Fruit fly (Drosophila melanogaster): ENCODE measurements around the gene Bet3.

The Bet3 gene

DNA sequence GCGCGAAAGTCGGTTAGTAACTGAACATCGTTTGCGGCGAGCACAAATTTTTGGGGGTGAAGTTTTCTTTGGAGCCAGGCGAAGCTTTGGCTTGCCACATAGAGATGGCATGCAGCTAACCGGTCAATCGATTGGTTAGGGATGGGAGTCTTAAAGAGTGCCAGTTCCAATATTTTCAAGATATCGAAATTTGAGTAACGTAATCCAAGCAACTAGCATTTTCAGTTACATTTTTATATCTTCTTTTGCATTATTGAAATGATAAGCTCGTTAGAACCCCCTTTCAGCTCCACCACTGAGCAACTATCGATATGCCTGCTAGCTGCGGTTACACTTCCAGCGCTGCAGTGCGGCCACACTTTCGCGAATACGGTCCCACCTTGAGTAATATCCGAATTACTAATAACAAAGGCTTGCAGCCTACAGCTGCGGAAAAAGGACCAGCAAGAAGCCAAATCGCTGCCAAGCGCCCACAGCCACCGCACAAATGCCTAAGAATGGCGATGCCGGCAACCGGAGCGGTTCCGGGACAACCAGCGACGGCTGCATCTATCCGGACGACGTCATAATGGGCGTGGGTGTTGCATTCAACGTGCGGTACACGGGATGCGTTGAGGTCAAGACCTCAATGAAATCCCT is 15.3 kb downstream of the Bet3 start, which contains the start of the genes Atat and Shc:
Gene Atat, minus strand, starts transcription at position 103 of the 639 bp plus-strand sequence.
Gene Shc, plus strand, starts transcription at position 355 of the 639 bp plus-strand sequence.
- TF ChIP-seq fd96Ca (GFP tag; IDR thresholded peaks at IDR 0.05) (peak; percentile 99), Pif1A (GFP tag; optimal IDR thresholded peaks at IDR 0.05) (peak; percentile 97), Snoo (tag; optimal IDR thresholded peaks at IDR 0.05) (peak; percentile 99), Pif1B (GFP tag; optimal IDR thresholded peaks at IDR 0.05) (peak; percentile 94), EcR (GFP tag; optimal IDR thresholded peaks at IDR 0.05) (peak; percentile 11), CG15710 (tag; optimal IDR thresholded peaks at IDR 0.05) (peak; percentile 99), Ets98B (GFP tag; IDR thresholded peaks at IDR 0.05) (peak; percentile 99), CG4496 (GFP tag; IDR thresholded peaks at IDR 0.05) (peak; percentile 99), CG14655 (GFP tag; optimal IDR thresholded peaks at IDR 0.05) (peak; percentile 98), CG12605 (GFP tag; IDR thresholded peaks at IDR 0.05) (peak; percentile 95), gl (tag; optimal IDR thresholded peaks at IDR 0.05) (peak; percentile 90), CG17806 (tag; optimal IDR thresholded peaks at IDR 0.05) (peak; percentile 98), CG10348 (GFP tag; IDR thresholded peaks at IDR 0.05) (peak; percentile 99), CG13204 (GFP tag; optimal IDR thresholded peaks at IDR 0.05) (peak; percentile 78), CG8301 (tag; optimal IDR thresholded peaks at IDR 0.05) (peak; percentile 96), CG32121 (GFP tag; IDR thresholded peaks at IDR 0.05) (peak; percentile 99), D1 (tag; optimal IDR thresholded peaks at IDR 0.05) (peak; percentile 54), CG8159 (tag; optimal IDR thresholded peaks at IDR 0.05) (peak; percentile 98), rn (GFP tag; IDR thresholded peaks at IDR 0.05) (peak; percentile 99), CG34367 (tag; optimal IDR thresholded peaks at IDR 0.05) (peak; percentile 98), CG9948 (tag; optimal IDR thresholded peaks at IDR 0.05) (peak; percentile 98)

- peak; percentile 63 for TF ChIP-seq Ets98B (GFP tag; IDR thresholded peaks at IDR 0.05)
- TF ChIP-seq CG32121 (GFP tag; IDR thresholded peaks at IDR 0.05): peak; percentile 51; the same call in 1 of the 2 replicates
- TF ChIP-seq CG14655 (GFP tag; optimal IDR thresholded peaks at IDR 0.05): peak; percentile 34
- no peak for TF ChIP-seq Pif1B (GFP tag; optimal IDR thresholded peaks at IDR 0.05)
- peak; percentile 32 for TF ChIP-seq CG8301 (tag; optimal IDR thresholded peaks at IDR 0.05)
- peak; percentile 50; the same call in 1 of the 3 replicates for TF ChIP-seq CG4496 (GFP tag; IDR thresholded peaks at IDR 0.05)
Measured at dm6 chr3L:9425838-9426237, 16.2 kb downstream of the Bet3 start.

dm6 chr3L:9424528-9424911 is 17.5 kb downstream of the Bet3 start:
- TF ChIP-seq CG9948 (tag; optimal IDR thresholded peaks at IDR 0.05) (peak; percentile 12), fd96Ca (GFP tag; IDR thresholded peaks at IDR 0.05) (no peak), CG4496 (GFP tag; IDR thresholded peaks at IDR 0.05) (peak; percentile 43; the same call in 1 of the 3 replicates), CG12605 (GFP tag; IDR thresholded peaks at IDR 0.05) (0 out of 2 replicates have a peak, but pooled peaks have one; percentile 29), D1 (tag; optimal IDR thresholded peaks at IDR 0.05) (peak; percentile 4), CG14655 (GFP tag; optimal IDR thresholded peaks at IDR 0.05) (peak; percentile 42), Pif1A (GFP tag; optimal IDR thresholded peaks at IDR 0.05) (peak; percentile 35), EcR (GFP tag; optimal IDR thresholded peaks at IDR 0.05) (no peak), Pif1B (GFP tag; optimal IDR thresholded peaks at IDR 0.05) (no peak), CG15710 (tag; optimal IDR thresholded peaks at IDR 0.05) (peak; percentile 9), CG34367 (tag; optimal IDR thresholded peaks at IDR 0.05) (no peak), Ets98B (GFP tag; IDR thresholded peaks at IDR 0.05) (peak; percentile 57; the same call in 1 of the 2 replicates), rn (GFP tag; IDR thresholded peaks at IDR 0.05) (no peak), CG8159 (tag; optimal IDR thresholded peaks at IDR 0.05) (peak; percentile 9), CG8301 (tag; optimal IDR thresholded peaks at IDR 0.05) (peak; percentile 49), CG32121 (GFP tag; IDR thresholded peaks at IDR 0.05) (0 out of 2 replicates have a peak, but pooled peaks have one; percentile 26), CG17806 (tag; optimal IDR thresholded peaks at IDR 0.05) (peak; percentile 58), gl (tag; optimal IDR thresholded peaks at IDR 0.05) (no peak), Snoo (tag; optimal IDR thresholded peaks at IDR 0.05) (peak; percentile 24), CG10348 (GFP tag; IDR thresholded peaks at IDR 0.05) (no peak), CG13204 (GFP tag; optimal IDR thresholded peaks at IDR 0.05) (no peak)

- TF ChIP-seq fd96Ca (GFP tag; IDR thresholded peaks at IDR 0.05) (no peak), CG8301 (tag; optimal IDR thresholded peaks at IDR 0.05) (no peak), Snoo (tag; optimal IDR thresholded peaks at IDR 0.05) (no peak), CG4496 (GFP tag; IDR thresholded peaks at IDR 0.05) (no peak), Ets98B (GFP tag; IDR thresholded peaks at IDR 0.05) (no peak), CG32121 (GFP tag; IDR thresholded peaks at IDR 0.05) (no peak), Pif1B (GFP tag; optimal IDR thresholded peaks at IDR 0.05) (no peak), CG9948 (tag; optimal IDR thresholded peaks at IDR 0.05) (no peak), CG14655 (GFP tag; optimal IDR thresholded peaks at IDR 0.05) (no peak), Pif1A (GFP tag; optimal IDR thresholded peaks at IDR 0.05) (no peak), D1 (tag; optimal IDR thresholded peaks at IDR 0.05) (no peak), rn (GFP tag; IDR thresholded peaks at IDR 0.05) (no peak), EcR (GFP tag; optimal IDR thresholded peaks at IDR 0.05) (no peak)
Measured at dm6 chr3L:9423757-9424527, 18.1 kb downstream of the Bet3 start.

All from whole organism, pupa.